Fruit fly (Drosophila melanogaster): ENCODE data around the gene CG13460.

The CG13460 gene

dm6 chr3L:15031773-15032172 lies 29.7 kb downstream of the CG13460 start:
- no peak for TF ChIP-seq CG8478 (optimal IDR thresholded peaks at IDR 0.05)

DNA sequence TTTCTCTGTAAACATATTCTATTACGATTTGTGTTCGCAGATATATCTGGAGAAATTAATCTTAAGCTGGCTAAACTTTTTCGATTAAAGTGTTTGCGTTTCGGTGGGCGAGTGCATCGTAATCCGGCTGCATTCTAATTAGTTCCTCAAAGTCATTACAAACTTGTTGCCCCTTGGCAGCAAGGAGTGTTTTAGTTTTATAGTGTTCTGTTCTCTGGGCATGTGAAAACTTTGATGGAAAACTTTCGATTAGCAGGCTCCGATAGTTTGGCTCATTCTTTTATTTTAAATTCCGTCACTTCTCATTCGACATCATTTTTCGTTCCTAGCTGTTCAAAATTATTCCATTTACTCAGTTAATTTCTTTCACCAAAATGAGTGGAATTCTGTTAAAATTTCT lies 38.3 kb downstream of the CG13460 start, which contains the start of gene CG32148:
TSS of gene CG32148 (plus strand) at position 301 of the 400 bp plus-strand sequence.
- TF ChIP-seq Dll (optimal IDR thresholded peaks at IDR 0.05) (no peak), psq (optimal IDR thresholded peaks at IDR 0.05) (no peak), pan (optimal IDR thresholded peaks at IDR 0.05) (no peak), CG8478 (optimal IDR thresholded peaks at IDR 0.05) (no peak), usp (GFP tag; optimal IDR thresholded peaks at IDR 0.05) (no peak), EcR (GFP tag; optimal IDR thresholded peaks at IDR 0.05) (no peak)

- no peak for TF ChIP-seq Dll (optimal IDR thresholded peaks at IDR 0.05)
- no peak for TF ChIP-seq pan (optimal IDR thresholded peaks at IDR 0.05)
- TF ChIP-seq EcR (GFP tag; optimal IDR thresholded peaks at IDR 0.05) = no peak
- no peak for TF ChIP-seq CG8478 (optimal IDR thresholded peaks at IDR 0.05)
- TF ChIP-seq usp (GFP tag; optimal IDR thresholded peaks at IDR 0.05) = no peak
- no peak for TF ChIP-seq psq (optimal IDR thresholded peaks at IDR 0.05)
These were observed 40.5 kb downstream of the CG13460 start for dm6 chr3L:15021008-15021407.

dm6 chr3L:15013957-15014692 lies 47.4 kb downstream of the CG13460 start, which contains the start of gene Reck:
Gene Reck (minus strand): TSS chr3L:15014062.
- TF ChIP-seq CG8478 (optimal IDR thresholded peaks at IDR 0.05) (no peak), usp (GFP tag; optimal IDR thresholded peaks at IDR 0.05) (no peak), pan (optimal IDR thresholded peaks at IDR 0.05) (no peak), EcR (GFP tag; optimal IDR thresholded peaks at IDR 0.05) (no peak), Dll (optimal IDR thresholded peaks at IDR 0.05) (no peak), psq (optimal IDR thresholded peaks at IDR 0.05) (no peak)

DNA sequence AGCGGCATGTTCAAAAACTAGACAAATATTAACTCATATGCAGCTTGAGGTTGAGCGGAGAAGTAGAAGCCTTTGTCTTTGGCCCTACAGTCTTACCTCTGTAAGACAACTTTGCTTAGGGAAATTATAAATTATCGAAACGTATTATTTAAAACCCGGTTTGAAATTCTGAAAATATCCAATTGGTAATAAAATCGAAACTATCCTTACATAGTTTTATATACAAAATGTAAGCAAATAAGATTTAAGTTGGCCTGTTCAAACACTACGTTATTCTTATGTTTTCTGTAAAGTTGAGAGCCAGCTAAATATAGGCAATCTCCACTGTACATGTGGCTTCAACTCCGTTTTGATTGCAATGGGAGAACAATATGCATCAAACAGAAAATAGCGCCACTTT lies 48.2 kb downstream of the CG13460 start:
- no peak for TF ChIP-seq psq (optimal IDR thresholded peaks at IDR 0.05)
- no peak for TF ChIP-seq pan (optimal IDR thresholded peaks at IDR 0.05)
- TF ChIP-seq Dll (optimal IDR thresholded peaks at IDR 0.05) = no peak
- no peak for TF ChIP-seq CG8478 (optimal IDR thresholded peaks at IDR 0.05)
- TF ChIP-seq EcR (GFP tag; optimal IDR thresholded peaks at IDR 0.05) = no peak
- TF ChIP-seq usp (GFP tag; optimal IDR thresholded peaks at IDR 0.05) = no peak

dm6 chr3L:15011638-15012335 lies 49.7 kb downstream of the CG13460 start:
- no peak for TF ChIP-seq usp (GFP tag; optimal IDR thresholded peaks at IDR 0.05)
- no peak for TF ChIP-seq Dll (optimal IDR thresholded peaks at IDR 0.05)
- no peak for TF ChIP-seq psq (optimal IDR thresholded peaks at IDR 0.05)
- TF ChIP-seq pan (optimal IDR thresholded peaks at IDR 0.05) = no peak
- no peak for TF ChIP-seq CG8478 (optimal IDR thresholded peaks at IDR 0.05)
- no peak for TF ChIP-seq EcR (GFP tag; optimal IDR thresholded peaks at IDR 0.05)

DNA sequence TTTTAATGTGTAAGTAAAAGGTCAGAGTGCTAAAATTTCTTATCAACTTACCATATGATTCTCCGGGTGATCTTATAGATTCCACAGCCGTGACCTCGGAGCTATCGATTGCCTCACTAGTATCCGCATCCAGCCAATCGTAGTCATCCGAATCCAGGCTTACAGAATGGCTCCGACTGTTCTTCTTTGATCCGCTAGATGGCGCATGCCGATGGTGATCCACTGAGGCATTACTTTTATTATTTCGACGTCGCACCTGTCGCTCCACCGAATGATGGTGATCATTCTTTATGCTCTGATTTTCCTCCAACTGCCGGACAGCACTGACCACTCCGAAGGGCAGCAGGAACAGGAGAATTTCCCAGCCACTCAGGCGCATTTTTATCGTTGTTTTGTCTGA lies 50.4 kb downstream of the CG13460 start:
- TF ChIP-seq pan (optimal IDR thresholded peaks at IDR 0.05) (no peak), CG8478 (optimal IDR thresholded peaks at IDR 0.05) (no peak), EcR (GFP tag; optimal IDR thresholded peaks at IDR 0.05) (no peak), Dll (optimal IDR thresholded peaks at IDR 0.05) (no peak), psq (optimal IDR thresholded peaks at IDR 0.05) (no peak)
